Worm (Caenorhabditis elegans) whole organism, mixed stage, embryonic: ENCODE data around the gene R11G10.3.

Experiments used
- blmp-1 ChIP-seq: fragments of 150-350 bp; optimal IDR thresholded peaks from 2 replicates; lab custom pipeline; 2014; ENCODE audit warnings: missing biosample characterization, missing genetic modification characterization
- ceh-39 ChIP-seq: fragments of 150-350 bp; optimal IDR thresholded peaks from 2 replicates; lab custom pipeline; 2014; ENCODE audit warnings: missing biosample characterization, missing genetic modification characterization
- cnd-1 ChIP-seq: fragments of 200-800 bp; sonication (Bioruptor generic); optimal IDR thresholded peaks from 2 replicates; lab custom pipeline; 2018; ENCODE audit warnings: mild to moderate bottlenecking, missing genetic modification characterization, missing compliant biosample characterization
- elt-3 ChIP-seq: fragments of 150-350 bp; optimal IDR thresholded peaks from 2 replicates; lab custom pipeline; 2014; ENCODE audit warnings: missing biosample characterization, missing genetic modification characterization
- lin-13 ChIP-seq: fragments of 150-350 bp; optimal IDR thresholded peaks from 2 replicates; lab custom pipeline; 2014; ENCODE audit warnings: missing biosample characterization, missing genetic modification characterization
- lsy-2 ChIP-seq: fragments of 150-350 bp; optimal IDR thresholded peaks from 2 replicates; lab custom pipeline; 2014; ENCODE audit warnings: missing biosample characterization, missing genetic modification characterization
- nhr-2 ChIP-seq: fragments of 150-350 bp; optimal IDR thresholded peaks from 2 replicates; lab custom pipeline; 2014; ENCODE audit warnings: missing biosample characterization, missing genetic modification characterization
- nhr-237 ChIP-seq: fragments of 150-350 bp; optimal IDR thresholded peaks from 2 replicates; lab custom pipeline; 2014; ENCODE audit warnings: missing biosample characterization, missing genetic modification characterization
- sem-2 ChIP-seq: fragments of 200-800 bp; sonication (Bioruptor generic); optimal IDR thresholded peaks from 2 replicates; lab custom pipeline; 2018; ENCODE audit warnings: mild to moderate bottlenecking, missing genetic modification characterization, missing compliant biosample characterization
- unc-39 ChIP-seq: fragments of 150-350 bp; optimal IDR thresholded peaks from 2 replicates; lab custom pipeline; 2014; ENCODE audit warnings: missing biosample characterization, missing genetic modification characterization
- zip-8 ChIP-seq: fragments of 150-350 bp; optimal IDR thresholded peaks from 2 replicates; lab custom pipeline; 2014; ENCODE audit warnings: missing biosample characterization, missing genetic modification characterization
- ztf-11 ChIP-seq: fragments of 150-350 bp; optimal IDR thresholded peaks from 2 replicates; lab custom pipeline; 2014; ENCODE audit warnings: missing biosample characterization, missing genetic modification characterization

DNA sequence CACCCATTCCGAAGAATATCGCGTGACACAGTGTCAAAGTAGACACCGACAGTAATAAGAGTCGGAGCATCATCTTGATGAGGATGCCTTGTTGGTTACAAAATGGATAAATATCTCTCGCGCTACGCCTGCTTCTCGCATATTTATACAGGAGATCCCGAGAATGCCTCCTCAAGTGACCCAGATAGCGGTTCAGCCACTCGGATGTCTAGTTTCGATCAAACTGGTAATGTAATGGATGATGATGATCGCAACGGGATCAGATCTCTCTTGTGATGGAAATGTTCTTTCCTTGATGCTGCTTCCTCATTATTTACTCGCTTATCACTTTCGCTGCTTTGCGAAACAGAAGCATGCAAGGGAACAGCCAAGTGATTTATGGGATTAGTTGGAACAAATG lies 40.5 kb downstream of the R11G10.3 start, which contains the start of gene grl-17:
- TF ChIP-seq ztf-11: no peak
- TF ChIP-seq lin-13 (tag; lab: Kevin White, UChicago): no peak
- no peak for TF ChIP-seq nhr-2
- TF ChIP-seq elt-3: no peak
- TF ChIP-seq nhr-237 (tag; lab: Kevin White, UChicago): no peak
- no peak for TF ChIP-seq sem-2 (GFP tag; lab: Kevin White, UChicago)
- no peak for TF ChIP-seq zip-8
- TF ChIP-seq cnd-1 (tag; lab: Kevin White, UChicago): no peak
- TF ChIP-seq blmp-1 (tag; lab: Kevin White, UChicago): no peak
- TF ChIP-seq lsy-2 (tag; lab: Kevin White, UChicago): no peak
- no peak for TF ChIP-seq unc-39 (tag; lab: Kevin White, UChicago)
- no peak for TF ChIP-seq ceh-39
